Worm (Caenorhabditis elegans): ENCODE measurements around the gene abu-13.

DNA sequence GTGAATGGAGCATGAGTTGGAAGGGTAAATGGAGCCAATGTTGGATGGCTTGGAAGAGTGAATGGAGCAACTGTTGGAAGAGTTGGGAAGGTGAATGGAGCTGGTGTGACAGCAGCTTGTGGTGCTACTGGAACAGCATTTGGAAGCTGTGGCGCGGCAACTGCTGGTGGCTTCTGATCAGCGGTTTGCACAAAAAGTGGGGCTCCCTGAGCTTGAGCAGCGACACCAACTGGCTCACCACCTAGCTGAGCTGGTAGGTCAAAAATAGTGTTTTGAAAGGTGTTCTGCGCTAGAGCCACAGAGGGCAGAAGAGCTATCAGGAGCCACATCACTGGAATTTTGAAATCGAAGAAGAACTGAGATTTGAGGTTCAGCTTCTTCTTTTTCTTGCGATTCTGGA lies 379 bp downstream of the abu-13 start:
- TF ChIP-seq hmg-4 (GFP tag; optimal IDR thresholded peaks at IDR 0.05): no peak
- TF ChIP-seq sea-1 (GFP tag; conservative IDR thresholded peaks at IDR 0.05): no peak
- TF ChIP-seq flt-1 (GFP tag; IDR thresholded peaks at IDR 0.05): no peak
- TF ChIP-seq tra-4 (tag; optimal IDR thresholded peaks at IDR 0.05): no peak
- TF ChIP-seq F13C5.2 (tag; optimal IDR thresholded peaks at IDR 0.05): no peak
